Fruit fly (Drosophila melanogaster): ENCODE data around the gene SdhBL.

The SdhBL gene

dm6 chrX:18938127-18938939 lies 44.1 kb downstream of the SdhBL start (continued):
- TF ChIP-seq MTF-1 (GFP tag; optimal IDR thresholded peaks at IDR 0.05; ENCODE audit: borderline replicate concordance) (no peak), row (GFP tag; IDR thresholded peaks at IDR 0.05) (peak; percentile 80), CG7963 (GFP tag; IDR thresholded peaks at IDR 0.05; ENCODE audit: partially characterized antibody) (no peak), HLH4C (GFP tag; IDR thresholded peaks at IDR 0.05; ENCODE audit: partially characterized antibody) (no peak), CG11696 (GFP tag; IDR thresholded peaks at IDR 0.05) (no peak), Bgb (GFP tag; IDR thresholded peaks at IDR 0.05; ENCODE audit: partially characterized antibody) (no peak), sisA (GFP tag; IDR thresholded peaks at IDR 0.05) (peak; percentile 14; the same call in 1 of the 2 replicates), unpg (GFP tag; optimal IDR thresholded peaks at IDR 0.05) (peak; percentile 80), Deaf1 (tag; optimal IDR thresholded peaks at IDR 0.05) (no peak), Drgx (GFP tag; IDR thresholded peaks at IDR 0.05) (peak; percentile 46; the same call in 1 of the 2 replicates), jing (GFP tag; optimal IDR thresholded peaks at IDR 0.05) (no peak), CG6791 (GFP tag; IDR thresholded peaks at IDR 0.05; ENCODE audit: partially characterized antibody) (no peak), CG15514 (GFP tag; optimal IDR thresholded peaks at IDR 0.05) (no peak), CG8944 (GFP tag; optimal IDR thresholded peaks at IDR 0.05) (no peak), br (optimal IDR thresholded peaks at IDR 0.05) (no peak), dpn (GFP tag; optimal IDR thresholded peaks at IDR 0.05) (peak in 1 of 2 experiments; percentile 67), NC2α (GFP tag; optimal IDR thresholded peaks at IDR 0.05) (no peak), Jarid2 (GFP tag; optimal IDR thresholded peaks at IDR 0.05) (no peak), CG17612 (GFP tag; IDR thresholded peaks at IDR 0.05) (no peak), Mes4 (GFP tag; optimal IDR thresholded peaks at IDR 0.05) (no peak), CG8089 (GFP tag; optimal IDR thresholded peaks at IDR 0.05) (no peak), CG10979 (tag; optimal IDR thresholded peaks at IDR 0.05) (peak; percentile 73), CG5245 (GFP tag; optimal IDR thresholded peaks at IDR 0.05) (no peak), C15 (GFP tag; IDR thresholded peaks at IDR 0.05) (no peak), Chrac-16 (GFP tag; optimal IDR thresholded peaks at IDR 0.05) (peak; percentile 68), CG14710 (tag; optimal IDR thresholded peaks at IDR 0.05) (peak; percentile 53), dimm (GFP tag; IDR thresholded peaks at IDR 0.05) (no peak), ssp (GFP tag; IDR thresholded peaks at IDR 0.05) (peak; percentile 36; the same call in 1 of the 2 replicates), Meics (GFP tag; optimal IDR thresholded peaks at IDR 0.05) (peak; percentile 32), B-H1 (GFP tag; IDR thresholded peaks at IDR 0.05) (no peak), CG10274 (GFP tag; optimal IDR thresholded peaks at IDR 0.05) (no peak), CG17361 (GFP tag; IDR thresholded peaks at IDR 0.05) (peak; percentile 64; the same call in 2 of the 3 replicates), ttk (GFP tag; IDR thresholded peaks at IDR 0.05) (no peak), pum (GFP tag; optimal IDR thresholded peaks at IDR 0.05) (no peak), CG2120 (GFP tag; optimal IDR thresholded peaks at IDR 0.05) (peak; percentile 39), Mrtf (GFP tag; IDR thresholded peaks at IDR 0.05) (0 out of 3 replicates have a peak, but pooled peaks have one; percentile 22), HLHmδ (GFP tag; optimal IDR thresholded peaks at IDR 0.05) (no peak), h (optimal IDR thresholded peaks at IDR 0.05) (no peak), mam (GFP tag; optimal IDR thresholded peaks at IDR 0.05) (peak; percentile 5), CG30020 (tag; optimal IDR thresholded peaks at IDR 0.05) (no peak), CG15601 (tag; optimal IDR thresholded peaks at IDR 0.05) (peak; percentile 47), nerfin-1 (tag; optimal IDR thresholded peaks at IDR 0.05) (no peak), CG12236 (GFP tag; optimal IDR thresholded peaks at IDR 0.05) (no peak), CG17186 (GFP tag; optimal IDR thresholded peaks at IDR 0.05) (no peak), CG7372 (GFP tag; IDR thresholded peaks at IDR 0.05) (no peak), sna (GFP tag; IDR thresholded peaks at IDR 0.05; ENCODE audit: partially characterized antibody) (no peak), NC2β (GFP tag; optimal IDR thresholded peaks at IDR 0.05) (no peak), CG18619 (GFP tag; optimal IDR thresholded peaks at IDR 0.05) (peak; percentile 45), Poxn (GFP tag; IDR thresholded peaks at IDR 0.05) (no peak), zfh2 (GFP tag; optimal IDR thresholded peaks at IDR 0.05) (no peak)

Data from whole organism, embryonic.